Fruit fly (Drosophila melanogaster) Kc167 (cell line): ENCODE data around the gene Atg101.

Source experiments
- Myc ChIP-seq: fragments of >200 bp; optimal IDR thresholded peaks from 2 replicates; lab custom pipeline; 2017; ENCODE audit warnings: missing external identifiers
- Sin3A ChIP-seq: fragments of >200 bp; optimal IDR thresholded peaks from 2 replicates; lab custom pipeline; 2018; ENCODE audit warnings: missing external identifiers
- h ChIP-seq: fragments of >200 bp; optimal IDR thresholded peaks from 3 replicates; lab custom pipeline; 2018; ENCODE audit warnings: missing external identifiers
- insv ChIP-seq: fragments of >200 bp; optimal IDR thresholded peaks from 3 replicates; lab custom pipeline; 2018; ENCODE audit warnings: missing external identifiers
- psq ChIP-seq: fragments of >200 bp; optimal IDR thresholded peaks from 2 replicates; lab custom pipeline; 2017; ENCODE audit warnings: missing external identifiers

dm6 chrX:18837046-18837445, 45.6 kb downstream of the Atg101 start:
- TF ChIP-seq Myc (lab: Kevin White, UChicago) (no peak), Sin3A (lab: Kevin White, UChicago) (no peak), psq (lab: Kevin White, UChicago) (no peak), insv (lab: Kevin White, UChicago) (no peak), h (lab: Kevin White, UChicago) (no peak)
